Worm (Caenorhabditis elegans) whole organism, L1 larva: ENCODE data around the gene srt-31.

ENCODE experiments used
- C04F5.9 ChIP-seq: sonication (generic microtip); optimal IDR thresholded peaks from 2 replicates; lab custom pipeline; 2016; ENCODE audit warnings: missing genetic modification characterization, missing compliant biosample characterization
- C34B4.2 ChIP-seq: sonication (generic microtip); optimal IDR thresholded peaks from 2 replicates; lab custom pipeline; 2017; ENCODE audit warnings: mild to moderate bottlenecking, missing genetic modification characterization, missing compliant biosample characterization
- Y116A8C.19 ChIP-seq: sonication (generic microtip); optimal IDR thresholded peaks from 2 replicates; lab custom pipeline; 2016; ENCODE audit warnings: missing compliant biosample characterization, missing genetic modification characterization, borderline replicate concordance
- aha-1 ChIP-seq: fragments of 150-350 bp; optimal IDR thresholded peaks from 2 replicates; lab custom pipeline; 2014; ENCODE audit warnings: missing biosample characterization, missing genetic modification characterization
- aly-2 ChIP-seq: fragments of 150-350 bp; optimal IDR thresholded peaks from 2 replicates; lab custom pipeline; 2014; ENCODE audit warnings: missing biosample characterization, missing genetic modification characterization
- ceh-63 ChIP-seq: fragments of 200-800 bp; sonication (Bioruptor generic); optimal IDR thresholded peaks from 2 replicates; lab custom pipeline; 2018; ENCODE audit warnings: mild to moderate bottlenecking, missing genetic modification characterization, missing compliant biosample characterization
- ceh-82 ChIP-seq, 3 experiments: fragments of 150-350 bp in 1 of 3; sonication (generic microtip) in 2 of 3; optimal IDR thresholded peaks; 2 replicates each; lab custom pipeline; 2014 to 2017; ENCODE audit warnings: missing biosample characterization in 3 of 3, missing genetic modification characterization in 3 of 3
- ceh-90 ChIP-seq: sonication (generic microtip); optimal IDR thresholded peaks from 2 replicates; lab custom pipeline; 2016; ENCODE audit warnings: missing genetic modification characterization, missing compliant biosample characterization
- efl-1 ChIP-seq, 4 experiments: fragments of 150-350 bp; optimal IDR thresholded peaks in 3 of 4; peaks in 1 of 4; 1 replicate in 1 of 4; 2 replicates in 3 of 4; lab custom pipeline; 2014; ENCODE audit warnings: missing biosample characterization in 2 of 4, missing genetic modification characterization in 2 of 4, missing genetic modification reagents in 2 of 4
- efl-3 ChIP-seq: fragments of 200-800 bp; sonication (Bioruptor generic); optimal IDR thresholded peaks from 2 replicates; lab custom pipeline; 2018; ENCODE audit warnings: mild to moderate bottlenecking, missing genetic modification characterization, missing compliant biosample characterization
- egl-13 ChIP-seq: sonication (generic microtip); optimal IDR thresholded peaks from 2 replicates; lab custom pipeline; 2016; ENCODE audit warnings: missing genotype, missing genetic modification reagents, missing genetic modification characterization, missing compliant biosample characterization
- egl-27 ChIP-seq, 2 experiments: fragments of 150-350 bp in 1 of 2; sonication (generic microtip); optimal IDR thresholded peaks; 3 replicates each; lab custom pipeline; 2017 to 2018; ENCODE audit warnings: missing biosample characterization in 2 of 2, missing genetic modification characterization in 2 of 2, missing genetic modification reagents in 2 of 2
- elt-3 ChIP-seq, 6 experiments: fragments of 150-350 bp in 1 of 6; sonication (generic microtip); optimal IDR thresholded peaks; 2 replicates each; lab custom pipeline; 2017 to 2018; ENCODE audit warnings: missing biosample characterization in 6 of 6, missing genetic modification characterization in 6 of 6, inconsistent platforms in 1 of 6
- ets-5 ChIP-seq: fragments of 200-800 bp; sonication (Bioruptor generic); IDR thresholded peaks from 2 replicates; pipeline ENCODE4 v1.3.6; 2022; ENCODE audit warnings: missing genetic modification characterization, missing compliant biosample characterization
- fkh-10 ChIP-seq: sonication (generic microtip); optimal IDR thresholded peaks from 2 replicates; lab custom pipeline; 2017; ENCODE audit warnings: missing biosample characterization, missing genetic modification reagents, missing genetic modification characterization
- fkh-4 ChIP-seq: sonication (generic microtip); optimal IDR thresholded peaks from 2 replicates; lab custom pipeline; 2016; ENCODE audit warnings: missing compliant biosample characterization, missing genetic modification characterization, borderline replicate concordance
- hpl-2 ChIP-seq: fragments of 150-350 bp; optimal IDR thresholded peaks from 2 replicates; lab custom pipeline; 2014; ENCODE audit warnings: missing biosample characterization, missing genetic modification reagents, missing genetic modification characterization
- irx-1 ChIP-seq: sonication (generic microtip); optimal IDR thresholded peaks from 2 replicates; lab custom pipeline; 2016; ENCODE audit warnings: missing genetic modification characterization, missing compliant biosample characterization
- lin-13 ChIP-seq: fragments of 150-350 bp; optimal IDR thresholded peaks from 2 replicates; lab custom pipeline; 2014; ENCODE audit warnings: missing biosample characterization, missing genetic modification reagents, missing genetic modification characterization
- lir-3 ChIP-seq: sonication (generic microtip); optimal IDR thresholded peaks from 2 replicates; lab custom pipeline; 2016; ENCODE audit warnings: mild to moderate bottlenecking, missing genetic modification characterization, moderate library complexity, missing compliant biosample characterization; ENCODE audit not compliant: poor library complexity
- mab-9 ChIP-seq: fragments of 200-800 bp; sonication (Bioruptor generic); IDR thresholded peaks from 2 replicates; pipeline ENCODE4 v1.3.6; 2022; ENCODE audit warnings: missing genetic modification reagents, missing genetic modification characterization, missing compliant biosample characterization
- mep-1 ChIP-seq: fragments of 150-350 bp; optimal IDR thresholded peaks from 2 replicates; lab custom pipeline; 2014; ENCODE audit warnings: missing biosample characterization, missing genetic modification characterization
- nhr-12 ChIP-seq: sonication (generic microtip); optimal IDR thresholded peaks from 2 replicates; lab custom pipeline; 2017; ENCODE audit warnings: missing biosample characterization, missing genetic modification characterization
- nhr-19 ChIP-seq: fragments of 200-800 bp; sonication (Bioruptor generic); conservative IDR thresholded peaks from 2 replicates; pipeline ENCODE4 v1.3.6; 2022; ENCODE audit warnings: missing genetic modification characterization, missing compliant biosample characterization
- nhr-77 ChIP-seq: fragments of 150-350 bp; optimal IDR thresholded peaks from 2 replicates; lab custom pipeline; 2014; ENCODE audit warnings: missing biosample characterization, missing genetic modification characterization
- nhr-85 ChIP-seq: sonication (generic microtip); peaks from one replicate; lab custom pipeline; 2016; ENCODE audit warnings: missing genetic modification characterization, inconsistent platforms, missing compliant biosample characterization
- pag-3 ChIP-seq: sonication (generic microtip); optimal IDR thresholded peaks from 2 replicates; lab custom pipeline; 2017; ENCODE audit warnings: missing genetic modification characterization, mild to moderate bottlenecking, missing compliant biosample characterization, antibody characterized with exemption, borderline replicate concordance; ENCODE audit not compliant: insufficient read depth
- snu-23 ChIP-seq: sonication (generic microtip); optimal IDR thresholded peaks from 2 replicates; lab custom pipeline; 2016; ENCODE audit warnings: missing genetic modification characterization, missing compliant biosample characterization
- sptf-1 ChIP-seq: fragments of 150-350 bp; optimal IDR thresholded peaks from 2 replicates; lab custom pipeline; 2014; ENCODE audit warnings: missing biosample characterization, missing genetic modification characterization
- sup-37 ChIP-seq: fragments of 200-800 bp; sonication (Bioruptor generic); optimal IDR thresholded peaks from 2 replicates; lab custom pipeline; 2018; ENCODE audit warnings: mild to moderate bottlenecking, missing genetic modification characterization, missing compliant biosample characterization
- tlp-1 ChIP-seq: fragments of 150-350 bp; optimal IDR thresholded peaks from 2 replicates; lab custom pipeline; 2014; ENCODE audit warnings: missing biosample characterization, missing genetic modification characterization
- unc-130 ChIP-seq: fragments of 150-350 bp; optimal IDR thresholded peaks from 2 replicates; lab custom pipeline; 2017; ENCODE audit warnings: missing biosample characterization, missing genetic modification characterization, inconsistent platforms
- unc-62 ChIP-seq: fragments of 150-350 bp; optimal IDR thresholded peaks from 2 replicates; lab custom pipeline; 2014; ENCODE audit warnings: missing biosample characterization, missing genetic modification reagents, missing genetic modification characterization
- xbp-1 ChIP-seq: sonication (generic microtip); optimal IDR thresholded peaks from 2 replicates; lab custom pipeline; 2016; ENCODE audit warnings: missing genetic modification characterization, missing compliant biosample characterization
- zag-1 ChIP-seq: fragments of 150-350 bp; optimal IDR thresholded peaks from 2 replicates; lab custom pipeline; 2014; ENCODE audit warnings: missing biosample characterization, missing genetic modification characterization
- ztf-11 ChIP-seq, 2 experiments: sonication (generic microtip); optimal IDR thresholded peaks; 2 replicates each; lab custom pipeline; 2016 to 2017; ENCODE audit warnings: missing genetic modification characterization in 2 of 2, missing biosample characterization in 1 of 2, missing compliant biosample characterization in 1 of 2

srt-31 gene

ce11 chrV:443193-443592, 29.5 kb upstream of the srt-31 start, which contains the start of gene srh-33 (continued):
- TF ChIP-seq unc-62, result no peak
- TF ChIP-seq, all 84 proteins: peak for 0

- no peak for TF ChIP-seq sptf-1 (tag; lab: Kevin White, UChicago)
- TF ChIP-seq ceh-82 (tag; optimal IDR thresholded peaks at IDR 0.05; lab: Kevin White, UChicago), result no peak
These were observed 26.1 kb upstream of the srt-31 start, which contains the start of gene srh-34 for ce11 chrV:446574-446973. Gene srh-34 (minus strand): TSS chrV:446674.

ce11 chrV:446988-447387, 25.7 kb upstream of the srt-31 start:
- TF ChIP-seq tlp-1 (tag; lab: Kevin White, UChicago), result no peak
- TF ChIP-seq nhr-85, result peak; percentile 8

ce11 chrV:449130-449529, 23.6 kb upstream of the srt-31 start, which contains the start of gene srh-35:
Gene srh-35 (minus strand): TSS chrV:449230.
- TF ChIP-seq lir-3 (tag; lab: Kevin White, UChicago) (no peak), unc-130 (no peak), sup-37 (GFP tag; lab: Kevin White, UChicago) (no peak), nhr-85 (peak; percentile 10)

- TF ChIP-seq efl-1 (optimal IDR thresholded peaks at IDR 0.05; lab: Kevin White, UChicago) (no peak), efl-1 (GFP tag; optimal IDR thresholded peaks at IDR 0.05 in 1 of 2; lab: Kevin White, UChicago) (peak in 1 of 2 experiments; percentile 31), fkh-10 (GFP tag; lab: Kevin White, UChicago) (no peak)
These were observed 23.0 kb upstream of the srt-31 start, which contains the start of gene M02H5.8 for ce11 chrV:449685-450084. Gene M02H5.8 (plus strand): TSS chrV:449981.

ce11 chrV:450757-451501, 21.8 kb upstream of the srt-31 start, which contains the start of gene nhr-123:
Gene nhr-123 (plus strand): TSS chrV:451451.
- no peak for TF ChIP-seq efl-1 (optimal IDR thresholded peaks at IDR 0.05; lab: Kevin White, UChicago)
- TF ChIP-seq efl-1 (GFP tag; optimal IDR thresholded peaks at IDR 0.05 in 1 of 2; lab: Kevin White, UChicago), result peak in 1 of 2 experiments; percentile 90
- TF ChIP-seq fkh-4, result no peak

- TF ChIP-seq ceh-90 (tag; lab: Kevin White, UChicago) (no peak), aha-1 (tag; lab: Kevin White, UChicago) (no peak), efl-3 (GFP tag; lab: Kevin White, UChicago) (no peak), snu-23 (GFP tag; lab: Kevin White, UChicago) (no peak), aly-2 (tag; lab: Kevin White, UChicago) (no peak), Y116A8C.19 (tag; lab: Kevin White, UChicago) (no peak), ceh-63 (no peak), ets-5 (no peak), mab-9 (GFP tag; lab: Robert Waterston, UW) (no peak), fkh-4 (no peak), lin-13 (GFP tag; lab: Kevin White, UChicago) (no peak), egl-27 (tag; optimal IDR thresholded peaks at IDR 0.05; lab: Kevin White, UChicago) (no peak)
- TF ChIP-seq, all 84 proteins: peak for 0
These were observed 19.1 kb upstream of the srt-31 start, which contains the start of gene nhr-98 for ce11 chrV:453569-453968. Gene nhr-98 (plus strand): TSS chrV:453869.

- TF ChIP-seq ztf-11 (tag; optimal IDR thresholded peaks at IDR 0.05; lab: Kevin White, UChicago) (no peak), C34B4.2 (no peak), xbp-1 (tag; lab: Kevin White, UChicago) (no peak), hpl-2 (GFP tag; lab: Kevin White, UChicago) (no peak), pag-3 (tag; lab: Kevin White, UChicago) (no peak), nhr-19 (no peak), aha-1 (tag; lab: Kevin White, UChicago) (no peak), nhr-85 (no peak), elt-3 (tag; optimal IDR thresholded peaks at IDR 0.05; lab: Kevin White, UChicago) (no peak), aly-2 (tag; lab: Kevin White, UChicago) (no peak), irx-1 (tag; lab: Kevin White, UChicago) (no peak), mep-1 (no peak), C04F5.9 (tag; lab: Kevin White, UChicago) (no peak), egl-13 (no peak), mab-9 (GFP tag; lab: Robert Waterston, UW) (no peak), sptf-1 (tag; lab: Kevin White, UChicago) (no peak), nhr-77 (tag; lab: Kevin White, UChicago) (no peak), zag-1 (no peak), nhr-12 (no peak)
These were observed 14.8 kb upstream of the srt-31 start for ce11 chrV:457839-458238.
